Fruit fly (Drosophila melanogaster): Measurements from ENCODE around the gene CG6244.

dm6 chr3L:15847224-15847623, 39.1 kb downstream of the CG6244 start:
- no peak for TF ChIP-seq salr (GFP tag; optimal IDR thresholded peaks at IDR 0.05)
- no peak for TF ChIP-seq CG15336 (GFP tag; IDR thresholded peaks at IDR 0.05)
- no peak for TF ChIP-seq Hr39 (GFP tag; optimal IDR thresholded peaks at IDR 0.05)
- no peak for TF ChIP-seq pdm3 (GFP tag; optimal IDR thresholded peaks at IDR 0.05)
- no peak for TF ChIP-seq esn (GFP tag; optimal IDR thresholded peaks at IDR 0.05)
- no peak for TF ChIP-seq Sox15 (GFP tag; optimal IDR thresholded peaks at IDR 0.05)
- TF ChIP-seq Lpt (GFP tag; optimal IDR thresholded peaks at IDR 0.05): no peak
- no peak for TF ChIP-seq Eip93F (GFP tag; optimal IDR thresholded peaks at IDR 0.05)
- TF ChIP-seq CG7368 (GFP tag; optimal IDR thresholded peaks at IDR 0.05): no peak
